Worm (Caenorhabditis elegans) whole organism, young adult: ENCODE results near the gene C04C3.9.
A peak's percentile ranks its signal among the peaks of the same experiment; 100 is the strongest.
"Not testable (repeated sequence)": the region's sequence is repeated elsewhere in the genome, so short reads cannot be mapped to it uniquely, and the experiment has no call there.

ENCODE experiments used
- B0261.1 ChIP-seq: sonication (generic microtip); optimal IDR thresholded peaks from 2 replicates; lab custom pipeline; 2016; ENCODE audit warnings: mild to moderate bottlenecking, missing genetic modification characterization, moderate library complexity, missing compliant biosample characterization
- D2030.7 ChIP-seq: fragments of 200-800 bp; sonication (Bioruptor generic); IDR thresholded peaks from 2 replicates; pipeline ENCODE4 v1.3.6; 2022; ENCODE audit warnings: missing genetic modification reagents, missing genetic modification characterization, missing compliant biosample characterization
- F49E8.2 ChIP-seq: sonication (generic microtip); optimal IDR thresholded peaks from 3 replicates; lab custom pipeline; 2017; ENCODE audit warnings: missing genetic modification characterization, mild to moderate bottlenecking, missing compliant biosample characterization, antibody characterized with exemption, moderate library complexity; ENCODE audit not compliant: insufficient read depth
- T07F8.4 ChIP-seq: sonication (generic microtip); optimal IDR thresholded peaks from 2 replicates; lab custom pipeline; 2016; ENCODE audit warnings: mild to moderate bottlenecking, missing genetic modification characterization, moderate library complexity, missing compliant biosample characterization
- Y53G8AR.9 ChIP-seq: fragments of 200-800 bp; sonication (Bioruptor generic); conservative IDR thresholded peaks from 2 replicates; pipeline ENCODE4 v1.3.6; 2022; ENCODE audit warnings: missing genetic modification reagents, missing genetic modification characterization, missing compliant biosample characterization
- Y95B8A.8 ChIP-seq: fragments of 200-800 bp; sonication (Bioruptor generic); IDR thresholded peaks from 2 replicates; pipeline ENCODE4 v1.3.6; 2022; ENCODE audit warnings: missing genetic modification reagents, missing genetic modification characterization, missing compliant biosample characterization
- bed-1 ChIP-seq: fragments of 200-800 bp; sonication (Bioruptor generic); IDR thresholded peaks from 2 replicates; pipeline ENCODE4 v1.3.6; 2022; ENCODE audit warnings: missing genetic modification reagents, missing genetic modification characterization, missing compliant biosample characterization
- bed-2 ChIP-seq: fragments of 200-800 bp; sonication (Bioruptor generic); IDR thresholded peaks from 2 replicates; pipeline ENCODE4 v1.3.6; 2022; ENCODE audit warnings: missing genetic modification reagents, missing genetic modification characterization, missing compliant biosample characterization
- cebp-1 ChIP-seq, 2 experiments: fragments of 200-800 bp in 1 of 2; sonication (Bioruptor generic) in 1 of 2; sonication (generic microtip) in 1 of 2; IDR thresholded peaks in 1 of 2; optimal IDR thresholded peaks in 1 of 2; 2 replicates each; pipeline versions ENCODE4 v1.3.6 to Lab custom; 2017 to 2022; ENCODE audit warnings: missing compliant biosample characterization in 2 of 2, missing genetic modification characterization in 2 of 2, mild to moderate bottlenecking in 1 of 2, missing genetic modification reagents in 1 of 2, moderate library complexity in 1 of 2
- ceh-58 ChIP-seq: fragments of 200-800 bp; sonication (Bioruptor generic); IDR thresholded peaks from 2 replicates; pipeline ENCODE4 v1.3.6; 2022; ENCODE audit warnings: missing genetic modification characterization, missing compliant biosample characterization
- dox-1 ChIP-seq: fragments of 200-800 bp; sonication (Bioruptor generic); IDR thresholded peaks from 2 replicates; pipeline ENCODE4 v1.3.6; 2022; ENCODE audit warnings: missing genetic modification reagents, missing genetic modification characterization, missing compliant biosample characterization
- dpl-1 ChIP-seq: fragments of 150-350 bp; optimal IDR thresholded peaks from 2 replicates; lab custom pipeline; 2014; ENCODE audit warnings: missing biosample characterization, missing genetic modification reagents, missing genetic modification characterization
- efl-1 ChIP-seq: fragments of 150-350 bp; optimal IDR thresholded peaks from 2 replicates; lab custom pipeline; 2014; ENCODE audit warnings: missing biosample characterization, missing genetic modification reagents, missing genetic modification characterization
- egrh-3 ChIP-seq: fragments of 200-800 bp; sonication (Bioruptor generic); IDR thresholded peaks from 2 replicates; pipeline ENCODE4 v1.3.6; 2022; ENCODE audit warnings: missing genetic modification reagents, missing genetic modification characterization, missing compliant biosample characterization
- him-1 ChIP-seq: sonication (generic microtip); optimal IDR thresholded peaks from 2 replicates; lab custom pipeline; 2016; ENCODE audit warnings: missing genotype, missing genetic modification reagents, missing genetic modification characterization, missing compliant biosample characterization
- hlh-12 ChIP-seq: sonication (generic microtip); optimal IDR thresholded peaks from 2 replicates; lab custom pipeline; 2016; ENCODE audit warnings: missing genetic modification characterization, missing compliant biosample characterization
- hlh-26 ChIP-seq: fragments of 200-800 bp; sonication (Bioruptor generic); conservative IDR thresholded peaks from 2 replicates; pipeline ENCODE4 v1.3.6; 2022; ENCODE audit warnings: missing genetic modification reagents, missing genetic modification characterization, missing compliant biosample characterization
- hmg-1.2 ChIP-seq: fragments of 200-800 bp; sonication (Bioruptor generic); IDR thresholded peaks from 2 replicates; pipeline ENCODE4 v1.3.6; 2022; ENCODE audit warnings: missing genetic modification reagents, missing genetic modification characterization, missing compliant biosample characterization
- lag-1 ChIP-seq: fragments of 200-800 bp; sonication (Bioruptor generic); IDR thresholded peaks from 2 replicates; pipeline ENCODE4 v1.3.6; 2022; ENCODE audit warnings: missing genetic modification reagents, missing genetic modification characterization, missing compliant biosample characterization
- lsl-1 ChIP-seq: fragments of 200-800 bp; sonication (Bioruptor generic); optimal IDR thresholded peaks from 2 replicates; lab custom pipeline; 2018; ENCODE audit warnings: mild to moderate bottlenecking, missing genetic modification characterization, moderate library complexity, missing compliant biosample characterization
- madf-6 ChIP-seq: fragments of 200-800 bp; sonication (Bioruptor generic); IDR thresholded peaks from 2 replicates; pipeline ENCODE4 v1.3.6; 2022; ENCODE audit warnings: missing genetic modification reagents, missing genetic modification characterization, missing compliant biosample characterization
- madf-8 ChIP-seq: fragments of 200-800 bp; sonication (Bioruptor generic); conservative IDR thresholded peaks from 2 replicates; pipeline ENCODE4 v1.3.6; 2022; ENCODE audit warnings: missing genetic modification reagents, missing genetic modification characterization, missing compliant biosample characterization
- mcd-1 ChIP-seq: fragments of 200-800 bp; sonication (Bioruptor generic); IDR thresholded peaks from 2 replicates; pipeline ENCODE4 v1.3.6; 2022; ENCODE audit warnings: missing genetic modification reagents, missing genetic modification characterization, missing compliant biosample characterization
- nhr-120 ChIP-seq: fragments of 200-800 bp; sonication (Bioruptor generic); IDR thresholded peaks from 2 replicates; pipeline ENCODE4 v1.3.6; 2022; ENCODE audit warnings: missing genetic modification characterization, missing compliant biosample characterization
- rpc-1 ChIP-seq, 2 experiments: fragments of 150-350 bp in 1 of 2; sonication (generic microtip) in 1 of 2; optimal IDR thresholded peaks; 2 replicates each; lab custom pipeline; 2014 to 2018; ENCODE audit warnings: missing biosample characterization in 1 of 2, missing genetic modification characterization in 1 of 2, missing genetic modification reagents in 1 of 2, missing genotype in 1 of 2
- snpc-1.1 ChIP-seq: sonication (generic microtip); optimal IDR thresholded peaks from 2 replicates; lab custom pipeline; 2017; ENCODE audit warnings: missing genetic modification characterization, mild to moderate bottlenecking, missing compliant biosample characterization, antibody characterized with exemption, moderate library complexity, missing genotype, missing genetic modification reagents; ENCODE audit not compliant: insufficient read depth
- tbp1 ChIP-seq: fragments of 200-800 bp; sonication (Bioruptor generic); optimal IDR thresholded peaks from 2 replicates; lab custom pipeline; 2018; ENCODE audit warnings: mild to moderate bottlenecking, missing genetic modification characterization, missing compliant biosample characterization
- unc-62 ChIP-seq: fragments of 150-350 bp; optimal IDR thresholded peaks from 2 replicates; lab custom pipeline; 2014; ENCODE audit warnings: missing biosample characterization, missing genetic modification reagents, missing genetic modification characterization
- zfh-2 ChIP-seq: fragments of 200-800 bp; sonication (Bioruptor generic); conservative IDR thresholded peaks from 2 replicates; pipeline ENCODE4 v1.3.6; 2022; ENCODE audit warnings: missing genetic modification reagents, missing genetic modification characterization, missing compliant biosample characterization
- ztf-18 ChIP-seq: sonication (generic microtip); optimal IDR thresholded peaks from 2 replicates; lab custom pipeline; 2016; ENCODE audit warnings: missing genotype, mild to moderate bottlenecking, missing genetic modification characterization, missing compliant biosample characterization
- ztf-22 ChIP-seq: fragments of 200-800 bp; sonication (Bioruptor generic); optimal IDR thresholded peaks from 2 replicates; lab custom pipeline; 2018; ENCODE audit warnings: mild to moderate bottlenecking, missing genetic modification characterization, moderate library complexity, missing compliant biosample characterization
- ztf-25 ChIP-seq: fragments of 200-800 bp; sonication (Bioruptor generic); IDR thresholded peaks from 2 replicates; pipeline ENCODE4 v1.3.6; 2022; ENCODE audit warnings: missing genetic modification reagents, missing genetic modification characterization, missing compliant biosample characterization
- ztf-28 ChIP-seq: fragments of 200-800 bp; sonication (Bioruptor generic); IDR thresholded peaks from 2 replicates; pipeline ENCODE4 v1.3.6; 2022; ENCODE audit warnings: missing genetic modification reagents, missing genetic modification characterization, missing compliant biosample characterization

The C04C3.9 gene

DNA sequence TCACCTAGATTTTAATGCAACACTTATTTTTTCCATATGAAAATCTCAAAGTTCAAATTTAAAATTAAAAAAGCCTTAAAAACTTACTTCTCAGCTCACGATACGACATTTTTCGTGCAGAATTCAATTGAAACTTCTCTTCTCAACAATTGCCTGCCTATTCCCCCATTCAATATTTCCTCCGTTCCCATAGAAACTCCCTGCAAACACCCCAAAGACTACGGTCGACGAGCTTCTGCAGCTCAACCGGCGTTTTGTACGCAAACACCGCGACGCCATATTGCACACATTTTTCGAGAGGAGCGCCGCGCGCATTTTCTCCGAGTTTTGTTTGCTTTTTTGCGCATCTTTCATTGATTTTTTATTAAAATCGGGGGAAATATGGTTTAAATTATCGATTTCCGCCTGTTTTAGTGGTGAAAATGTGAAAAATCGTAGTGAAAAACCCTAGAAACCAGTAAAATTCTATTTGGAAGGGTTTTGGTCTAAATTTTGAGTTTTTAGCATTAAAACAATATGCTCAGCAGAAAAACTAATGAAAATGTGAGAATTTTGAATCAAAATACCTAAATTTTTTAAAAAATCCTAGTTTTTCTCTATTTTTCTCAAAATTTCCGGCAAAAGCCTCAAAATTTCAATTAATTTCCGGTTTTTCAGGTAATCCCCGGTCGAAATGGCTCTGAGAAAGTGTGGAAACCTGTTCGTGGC, 29.2 kb downstream of the C04C3.9 start, which contains the start of the genes dyf-3 and pdhb-1:
Gene dyf-3 (minus strand): TSS at position 217 of the 708 bp plus-strand sequence.
Gene pdhb-1 (plus strand): TSS at position 658 of the 708 bp plus-strand sequence.
- TF ChIP-seq hmg-1.2, result peak; percentile 25; the same call in 1 of the 2 replicates
- peak; percentile 65 for TF ChIP-seq mcd-1
- no peak for TF ChIP-seq ztf-22 (GFP tag; lab: Kevin White, UChicago)
- TF ChIP-seq nhr-120 (GFP tag; lab: Robert Waterston, UW), result no peak
- TF ChIP-seq efl-1 (GFP tag; lab: Kevin White, UChicago), result peak; percentile 34
- TF ChIP-seq ztf-28, result no peak
- peak; percentile 56; the same call in 1 of the 2 replicates for TF ChIP-seq dox-1 (GFP tag; lab: Robert Waterston, UW)
- no peak for TF ChIP-seq cebp-1 (GFP tag; IDR thresholded peaks at IDR 0.05; lab: Robert Waterston, UW)
- peak; percentile 8 for TF ChIP-seq cebp-1 (tag; optimal IDR thresholded peaks at IDR 0.05; lab: Kevin White, UChicago)
- no peak for TF ChIP-seq Y95B8A.8
- TF ChIP-seq madf-8 (GFP tag; lab: Robert Waterston, UW), result no peak
- TF ChIP-seq unc-62, result no peak
- peak; percentile 78 for TF ChIP-seq lsl-1 (GFP tag; lab: Kevin White, UChicago)
- TF ChIP-seq dpl-1 (GFP tag; lab: Kevin White, UChicago), result peak; percentile 25
- TF ChIP-seq tbp1 (GFP tag; lab: Kevin White, UChicago), result peak; percentile 10

DNA sequence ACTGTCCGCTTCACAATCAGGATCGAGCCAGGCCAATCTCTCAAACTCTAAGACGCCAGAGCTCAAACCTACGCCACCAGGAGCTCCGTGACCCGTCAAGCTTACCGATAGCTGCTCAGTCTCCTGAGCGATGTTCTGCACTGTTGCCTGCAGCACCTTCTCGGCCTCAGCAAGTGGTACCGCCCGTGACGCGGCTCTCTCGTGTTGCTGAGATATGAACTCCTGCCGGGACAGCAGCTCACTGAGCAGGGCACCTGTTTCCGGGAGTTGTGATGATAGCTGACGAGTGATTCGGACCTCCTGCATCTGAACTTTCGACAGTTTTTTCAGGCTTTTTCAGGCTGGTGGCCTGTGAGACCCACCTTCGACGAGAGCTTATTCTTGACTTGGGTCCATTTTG, 30.3 kb downstream of the C04C3.9 start:
- TF ChIP-seq egrh-3 (peak; percentile 50; the same call in 1 of the 2 replicates), zfh-2 (GFP tag; lab: Robert Waterston, UW) (peak; percentile 62; the same call in 1 of the 2 replicates), ztf-25 (GFP tag; lab: Robert Waterston, UW) (no peak), bed-2 (GFP tag; lab: Robert Waterston, UW) (0 out of 2 replicates have a peak, but pooled peaks have one; percentile 26), ztf-18 (tag; lab: Kevin White, UChicago) (no peak)

DNA sequence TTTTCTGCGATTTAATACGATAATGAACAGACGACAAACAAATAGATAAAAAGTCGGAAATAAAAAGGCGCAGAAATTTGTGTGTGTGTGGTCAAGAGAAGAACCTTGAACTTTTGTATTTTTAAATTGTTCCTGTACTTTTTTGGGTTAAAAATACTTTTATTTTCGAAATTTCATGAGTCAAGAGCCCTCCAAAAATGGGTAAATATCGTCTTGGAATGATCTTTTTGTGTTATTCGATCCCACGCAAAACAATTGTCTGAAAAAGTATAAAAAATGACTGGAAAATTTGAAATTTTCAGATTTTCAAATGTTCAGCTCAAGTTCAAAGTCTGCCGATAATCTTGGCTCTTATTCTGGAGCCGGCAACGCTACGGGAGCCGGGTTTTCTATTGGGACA, 32.8 kb downstream of the C04C3.9 start, which contains the start of gene C04C3.14:
Gene C04C3.14 (plus strand): TSS at position 301 of the 400 bp plus-strand sequence.
- no peak for TF ChIP-seq him-1 (tag; lab: Kevin White, UChicago)
- no peak for TF ChIP-seq Y95B8A.8
- TF ChIP-seq F49E8.2 (tag; lab: Kevin White, UChicago), result no peak
- no peak for TF ChIP-seq T07F8.4 (tag; lab: Kevin White, UChicago)
- TF ChIP-seq lag-1 (GFP tag; lab: Robert Waterston, UW), result no peak
- no peak for TF ChIP-seq Y53G8AR.9
- no peak for TF ChIP-seq ceh-58
- TF ChIP-seq madf-6 (GFP tag; lab: Robert Waterston, UW), result no peak
- no peak for TF ChIP-seq D2030.7
- TF ChIP-seq dox-1 (GFP tag; lab: Robert Waterston, UW), result no peak
- TF ChIP-seq rpc-1 (optimal IDR thresholded peaks at IDR 0.05; lab: Kevin White, UChicago), result no peak
- no peak for TF ChIP-seq rpc-1 (tag; optimal IDR thresholded peaks at IDR 0.05; lab: Kevin White, UChicago)
- no peak for TF ChIP-seq hlh-12
- TF ChIP-seq B0261.1, result no peak
- TF ChIP-seq zfh-2 (GFP tag; lab: Robert Waterston, UW), result no peak

DNA sequence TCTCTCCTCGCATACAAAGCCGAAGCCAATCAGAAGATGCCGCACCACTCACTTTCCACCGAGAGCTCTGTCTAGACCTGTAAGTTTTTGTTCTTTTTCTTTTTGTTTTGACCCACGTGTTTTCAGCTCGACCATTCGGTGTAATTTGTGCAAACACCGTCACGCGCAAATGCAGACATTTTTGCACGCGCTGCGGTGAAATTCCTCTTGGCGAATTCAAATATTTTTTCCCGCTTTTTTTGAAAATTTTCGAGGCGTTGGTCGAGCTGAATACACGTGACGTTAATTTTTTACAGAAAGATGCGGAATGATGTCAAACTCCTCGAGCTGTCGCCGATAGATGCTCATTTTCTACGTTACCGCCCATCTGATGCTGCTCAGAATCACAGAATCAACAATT, 34.3 kb downstream of the C04C3.9 start, which contains the start of gene C04C3.4:
Gene C04C3.4 (plus strand): TSS at position 301 of the 400 bp plus-strand sequence.
- TF ChIP-seq hlh-26 (GFP tag; lab: Robert Waterston, UW); bed-1 (GFP tag; lab: Robert Waterston, UW); snpc-1.1: not testable (repeated sequence)
